Worm (Caenorhabditis elegans) whole organism, L1 larva: ENCODE measurements around the gene flp-18.

Experiments used
- C04F5.9 ChIP-seq: sonication (generic microtip); optimal IDR thresholded peaks from 2 replicates; lab custom pipeline; 2016; ENCODE audit warnings: missing genetic modification characterization, missing compliant biosample characterization
- dsc-1 ChIP-seq: sonication (generic microtip); optimal IDR thresholded peaks from 2 replicates; lab custom pipeline; 2016; ENCODE audit warnings: mild to moderate bottlenecking, missing genetic modification characterization, missing compliant biosample characterization
- egl-13 ChIP-seq: sonication (generic microtip); optimal IDR thresholded peaks from 2 replicates; lab custom pipeline; 2016; ENCODE audit warnings: missing genotype, missing genetic modification reagents, missing genetic modification characterization, missing compliant biosample characterization
- fkh-8 ChIP-seq: sonication (generic microtip); optimal IDR thresholded peaks from 2 replicates; lab custom pipeline; 2016; ENCODE audit warnings: mild to moderate bottlenecking, missing genetic modification characterization, missing compliant biosample characterization
- fos-1 ChIP-seq: fragments of 150-350 bp; optimal IDR thresholded peaks from 2 replicates; lab custom pipeline; 2014; ENCODE audit warnings: missing biosample characterization, missing genetic modification characterization
- lin-13 ChIP-seq: fragments of 150-350 bp; optimal IDR thresholded peaks from 2 replicates; lab custom pipeline; 2014; ENCODE audit warnings: missing biosample characterization, missing genetic modification reagents, missing genetic modification characterization
- lin-14 ChIP-seq: fragments of 200-800 bp; sonication (Bioruptor generic); optimal IDR thresholded peaks from 2 replicates; lab custom pipeline; 2018; ENCODE audit warnings: mild to moderate bottlenecking, missing genetic modification characterization, moderate library complexity, missing compliant biosample characterization
- lin-35 ChIP-seq, 2 experiments: fragments of 150-350 bp; optimal IDR thresholded peaks; 2 replicates each; lab custom pipeline; 2014; ENCODE audit warnings: missing biosample characterization in 2 of 2, missing genetic modification characterization in 2 of 2, missing genetic modification reagents in 2 of 2
- lsy-2 ChIP-seq, 2 experiments: fragments of 150-350 bp; optimal IDR thresholded peaks; 2 replicates each; lab custom pipeline; 2014; ENCODE audit warnings: missing biosample characterization in 2 of 2, missing genetic modification characterization in 2 of 2
- nhr-19 ChIP-seq: fragments of 200-800 bp; sonication (Bioruptor generic); conservative IDR thresholded peaks from 2 replicates; pipeline ENCODE4 v1.3.6; 2022; ENCODE audit warnings: missing genetic modification characterization, missing compliant biosample characterization
- nhr-237 ChIP-seq: fragments of 150-350 bp; optimal IDR thresholded peaks from 2 replicates; lab custom pipeline; 2014; ENCODE audit warnings: missing biosample characterization, missing genetic modification characterization
- nhr-76 ChIP-seq: sonication (generic microtip); optimal IDR thresholded peaks from 2 replicates; lab custom pipeline; 2017; ENCODE audit warnings: missing biosample characterization, missing genetic modification characterization
- nhr-77 ChIP-seq: fragments of 150-350 bp; optimal IDR thresholded peaks from 2 replicates; lab custom pipeline; 2014; ENCODE audit warnings: missing biosample characterization, missing genetic modification characterization
- pax-3 ChIP-seq: fragments of 200-800 bp; sonication (Bioruptor generic); optimal IDR thresholded peaks from 2 replicates; lab custom pipeline; 2018; ENCODE audit warnings: mild to moderate bottlenecking, missing genetic modification characterization, moderate library complexity, missing compliant biosample characterization
- pqm-1 ChIP-seq: sonication (generic microtip); optimal IDR thresholded peaks from 3 replicates; lab custom pipeline; 2017; ENCODE audit warnings: missing biosample characterization, missing genetic modification characterization
- snu-23 ChIP-seq: sonication (generic microtip); optimal IDR thresholded peaks from 2 replicates; lab custom pipeline; 2016; ENCODE audit warnings: missing genetic modification characterization, missing compliant biosample characterization
- swsn-7 ChIP-seq: sonication (generic microtip); optimal IDR thresholded peaks from 2 replicates; lab custom pipeline; 2016; ENCODE audit warnings: missing genetic modification characterization, missing compliant biosample characterization
- unc-130 ChIP-seq: fragments of 150-350 bp; optimal IDR thresholded peaks from 2 replicates; lab custom pipeline; 2017; ENCODE audit warnings: missing biosample characterization, missing genetic modification characterization, inconsistent platforms
- unc-30 ChIP-seq: sonication (generic microtip); optimal IDR thresholded peaks from 2 replicates; lab custom pipeline; 2017; ENCODE audit warnings: missing biosample characterization, missing genetic modification characterization
- zip-4 ChIP-seq: fragments of 200-800 bp; sonication (Bioruptor generic); optimal IDR thresholded peaks from 2 replicates; lab custom pipeline; 2018; ENCODE audit warnings: mild to moderate bottlenecking, missing genetic modification characterization, moderate library complexity, missing compliant biosample characterization

The flp-18 gene

DNA sequence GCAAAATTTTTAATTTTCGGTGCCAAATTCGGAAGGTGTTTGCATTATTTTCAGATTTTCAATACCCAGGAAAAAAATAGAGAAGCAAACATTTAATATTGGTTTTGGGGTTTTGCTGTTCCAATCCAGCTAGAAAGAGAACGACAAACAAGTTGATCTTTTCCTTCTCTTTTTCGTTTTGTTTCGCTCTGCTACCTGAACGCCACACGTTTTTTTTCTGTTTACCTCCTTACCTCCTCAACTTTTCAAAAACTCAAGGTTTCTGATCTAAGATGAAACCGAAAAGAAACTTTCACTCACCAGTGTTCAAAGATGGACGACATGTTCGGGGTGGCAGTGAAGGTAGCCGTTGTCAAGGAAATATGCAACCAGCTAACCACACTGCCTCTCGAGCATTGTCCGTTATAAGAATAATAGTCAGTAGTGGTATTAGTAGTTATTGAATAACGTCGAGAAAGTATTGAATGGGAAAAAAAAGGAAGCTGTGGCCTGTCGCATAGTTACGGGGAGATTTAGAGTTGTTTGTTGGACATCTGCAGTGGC lies 48.8 kb downstream of the flp-18 start:
- TF ChIP-seq pax-3 (tag; lab: Kevin White, UChicago) = no peak
- TF ChIP-seq nhr-237 (tag; lab: Kevin White, UChicago) = no peak
- TF ChIP-seq nhr-76 = no peak
- no peak for TF ChIP-seq dsc-1 (tag; lab: Kevin White, UChicago)
- TF ChIP-seq lsy-2 (tag; optimal IDR thresholded peaks at IDR 0.05; lab: Kevin White, UChicago) = no peak
- TF ChIP-seq swsn-7 (tag; lab: Kevin White, UChicago) = no peak
- no peak for TF ChIP-seq lin-35 (GFP tag; optimal IDR thresholded peaks at IDR 0.05; lab: Kevin White, UChicago)
- TF ChIP-seq nhr-77 = no peak
- TF ChIP-seq unc-30 (tag; lab: Kevin White, UChicago) = no peak
- TF ChIP-seq unc-130 (tag; lab: Kevin White, UChicago) = no peak
- no peak for TF ChIP-seq nhr-19 (GFP tag; lab: Robert Waterston, UW)
- no peak for TF ChIP-seq lin-13 (GFP tag; lab: Kevin White, UChicago)

DNA sequence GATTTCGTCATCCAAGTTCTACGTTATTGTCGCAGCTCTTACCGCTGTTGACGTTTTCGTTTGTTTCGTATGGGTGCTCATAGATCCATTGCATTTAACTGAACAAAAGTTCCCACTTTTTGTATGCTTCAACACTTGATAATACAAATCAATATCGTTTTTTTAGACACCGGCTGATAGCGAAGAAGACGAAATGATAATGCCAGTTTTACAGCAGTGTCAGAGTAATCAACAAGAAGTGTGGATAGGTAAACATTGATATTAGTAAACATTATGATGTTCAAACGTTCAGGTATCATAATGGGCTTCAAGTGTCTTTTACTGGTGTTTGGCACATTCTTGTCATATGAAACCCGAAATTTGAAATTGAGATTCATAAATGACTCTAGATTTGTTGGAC lies 52.1 kb downstream of the flp-18 start:
- TF ChIP-seq snu-23 (GFP tag; lab: Kevin White, UChicago) (no peak), nhr-237 (tag; lab: Kevin White, UChicago) (no peak), egl-13 (tag; lab: Kevin White, UChicago) (no peak), pqm-1 (tag; lab: Kevin White, UChicago) (no peak), C04F5.9 (tag; lab: Kevin White, UChicago) (no peak), zip-4 (GFP tag; lab: Kevin White, UChicago) (no peak), fkh-8 (tag; lab: Kevin White, UChicago) (no peak), unc-130 (tag; lab: Kevin White, UChicago) (no peak), fos-1 (no peak), lin-14 (no peak)
